Worm (Caenorhabditis elegans): ENCODE measurements around the gene T27E4.5.
A peak's percentile ranks its signal among the peaks of the same experiment; 100 is the strongest.

The T27E4.5 gene

DNA sequence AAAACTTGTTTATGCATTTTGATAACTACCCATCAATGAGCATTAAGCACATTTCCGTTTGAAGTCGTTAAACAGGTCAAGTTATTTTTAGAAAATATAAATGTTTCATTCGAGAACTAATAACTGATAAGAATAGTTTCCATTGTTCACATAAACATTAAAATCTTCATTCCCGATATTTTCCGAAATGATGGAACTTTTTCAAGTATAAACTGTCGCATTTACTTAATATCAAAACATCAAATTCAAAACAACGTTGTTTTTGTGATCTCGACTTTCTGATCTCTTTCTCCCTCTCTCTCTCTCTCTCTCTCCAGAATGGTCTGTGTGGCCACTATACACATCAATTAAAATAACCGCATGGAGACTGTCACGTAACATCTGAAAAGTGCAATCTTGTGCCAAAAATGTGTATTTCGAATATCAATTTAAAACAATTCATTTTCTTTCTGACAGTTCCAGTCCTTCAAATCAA is 4.8 kb upstream of the T27E4.5 start (continued):
- TF ChIP-seq B0261.1 (tag; optimal IDR thresholded peaks at IDR 0.05), result no peak
- no peak for TF ChIP-seq lin-35 (GFP tag; optimal IDR thresholded peaks at IDR 0.05)
- no peak for TF ChIP-seq sea-2 (GFP tag; IDR thresholded peaks at IDR 0.05)
- TF ChIP-seq ztf-3 (GFP tag; optimal IDR thresholded peaks at IDR 0.05), result no peak
- no peak for TF ChIP-seq madf-6 (GFP tag; IDR thresholded peaks at IDR 0.05)
- TF ChIP-seq bed-1 (GFP tag; IDR thresholded peaks at IDR 0.05), result no peak
- TF ChIP-seq nhr-90 (tag; optimal IDR thresholded peaks at IDR 0.05), result no peak
- TF ChIP-seq B0336.3 (GFP tag; IDR thresholded peaks at IDR 0.05), result peak; percentile 37; the same call in 1 of the 2 replicates
- TF ChIP-seq lir-1 (GFP tag; conservative IDR thresholded peaks at IDR 0.05), result no peak
- no peak for TF ChIP-seq chd-7 (tag; optimal IDR thresholded peaks at IDR 0.05)
- TF ChIP-seq lag-1 (GFP tag; IDR thresholded peaks at IDR 0.05), result no peak
- TF ChIP-seq D2030.7 (GFP tag; IDR thresholded peaks at IDR 0.05), result no peak
- no peak for TF ChIP-seq akir-1 (GFP tag; optimal IDR thresholded peaks at IDR 0.05)
- TF ChIP-seq ZK185.1 (tag; optimal IDR thresholded peaks at IDR 0.05; ENCODE audit: poor library complexity, severe bottlenecking), result peak; percentile 11
- no peak for TF ChIP-seq rec-8 (tag; optimal IDR thresholded peaks at IDR 0.05)
- no peak for TF ChIP-seq ceh-91 (GFP tag; IDR thresholded peaks at IDR 0.05)
- TF ChIP-seq cebp-1 (GFP tag; IDR thresholded peaks at IDR 0.05), result 0 out of 2 replicates have a peak, but pooled peaks have one; percentile 26
- TF ChIP-seq cebp-1 (tag; optimal IDR thresholded peaks at IDR 0.05), result peak; percentile 32
- no peak for TF ChIP-seq efl-1 (GFP tag; optimal IDR thresholded peaks at IDR 0.05)
- TF ChIP-seq F22D6.2 (tag; optimal IDR thresholded peaks at IDR 0.05), result no peak
- TF ChIP-seq madf-3 (GFP tag; IDR thresholded peaks at IDR 0.05), result no peak
- TF ChIP-seq mes-4 (tag; optimal IDR thresholded peaks at IDR 0.05), result no peak
- TF ChIP-seq nhr-179 (tag; optimal IDR thresholded peaks at IDR 0.05), result no peak
- no peak for TF ChIP-seq ccch-3 (GFP tag; optimal IDR thresholded peaks at IDR 0.05)
- TF ChIP-seq C06A6.2 (GFP tag; conservative IDR thresholded peaks at IDR 0.05), result no peak
- TF ChIP-seq B0019.2 (GFP tag; conservative IDR thresholded peaks at IDR 0.05), result no peak
- no peak for TF ChIP-seq tbx-9 (tag; optimal IDR thresholded peaks at IDR 0.05; ENCODE audit: borderline replicate concordance)
- no peak for TF ChIP-seq nfyb-1 (GFP tag; IDR thresholded peaks at IDR 0.05)
- no peak for TF ChIP-seq madf-10 (tag; optimal IDR thresholded peaks at IDR 0.05)
- no peak for TF ChIP-seq fkh-3 (tag; optimal IDR thresholded peaks at IDR 0.05)
- TF ChIP-seq lin-26 (GFP tag; IDR thresholded peaks at IDR 0.05), result no peak
- TF ChIP-seq F39B2.1 (GFP tag; IDR thresholded peaks at IDR 0.05), result no peak

DNA sequence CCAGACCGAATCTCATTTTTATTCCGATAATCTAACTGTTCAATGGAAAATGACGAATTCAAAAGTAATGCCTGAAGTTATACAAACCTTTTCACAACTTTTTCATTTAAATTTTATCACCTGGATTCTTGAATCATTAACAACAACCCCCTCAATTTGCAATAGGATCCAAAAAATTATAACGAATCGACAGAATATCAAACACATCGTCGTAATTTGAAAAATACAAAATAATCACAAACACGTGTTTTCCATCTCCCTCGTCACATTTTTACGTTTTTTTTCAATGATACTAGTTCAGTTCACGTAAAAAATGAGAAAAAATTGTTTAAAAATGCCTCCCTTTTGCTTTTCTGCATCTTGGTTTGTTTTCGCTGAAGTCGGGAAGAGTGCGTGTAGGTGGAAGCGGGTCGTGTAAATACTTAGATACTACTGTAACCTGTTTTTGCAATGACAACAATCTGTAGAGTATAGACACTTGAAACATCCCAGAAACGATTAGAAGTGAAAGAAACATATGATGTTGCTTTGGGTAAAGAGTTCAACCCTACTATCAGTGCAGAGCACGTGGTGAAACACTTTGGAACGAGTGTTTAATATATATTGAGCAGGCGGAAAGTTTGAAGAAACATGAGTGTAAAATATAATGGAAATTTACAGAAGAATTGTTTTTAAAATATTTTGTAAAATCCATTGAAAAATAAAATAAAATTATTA is 3.9 kb upstream of the T27E4.5 start, which contains the start of gene oac-50:
Gene oac-50 (minus strand): TSS at position 219 of the 717 bp plus-strand sequence.
- TF ChIP-seq mcd-1 (GFP tag; IDR thresholded peaks at IDR 0.05) (no peak), cebp-1 (GFP tag; IDR thresholded peaks at IDR 0.05) (no peak), cebp-1 (tag; optimal IDR thresholded peaks at IDR 0.05) (peak; percentile 18), K11D2.4 (GFP tag; IDR thresholded peaks at IDR 0.05) (no peak)

DNA sequence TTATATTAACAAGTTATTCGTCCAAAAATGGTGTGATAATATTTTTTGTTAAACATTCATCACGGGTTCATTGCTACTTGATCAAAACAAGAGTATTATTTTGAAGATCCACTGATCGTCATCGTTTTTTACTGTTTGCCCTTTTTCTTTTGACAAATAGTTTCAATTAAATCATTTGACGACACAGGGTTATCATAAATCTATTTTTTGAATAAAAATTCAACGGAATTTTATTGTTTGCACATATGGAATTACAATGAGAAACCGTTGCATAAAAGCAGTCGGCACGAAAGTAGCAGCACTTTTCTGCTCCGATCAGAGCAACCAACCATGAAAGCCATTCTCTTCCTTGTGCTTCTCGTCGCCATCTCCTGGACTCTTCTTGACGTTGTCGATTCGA is 1.9 kb downstream of the T27E4.5 start, which contains the start of gene fip-2:
Gene fip-2 (plus strand): TSS at position 301 of the 400 bp plus-strand sequence.
- no peak for TF ChIP-seq egl-44 (GFP tag; IDR thresholded peaks at IDR 0.05)
- no peak for TF ChIP-seq C06A6.2 (GFP tag; conservative IDR thresholded peaks at IDR 0.05)
- no peak for TF ChIP-seq madf-3 (GFP tag; IDR thresholded peaks at IDR 0.05)
- no peak for TF ChIP-seq ztf-22 (GFP tag; optimal IDR thresholded peaks at IDR 0.05)
- no peak for TF ChIP-seq nfya-1 (tag; optimal IDR thresholded peaks at IDR 0.05; ENCODE audit: borderline replicate concordance, insufficient read depth)
- no peak for TF ChIP-seq T07F8.4 (tag; optimal IDR thresholded peaks at IDR 0.05)
- no peak for TF ChIP-seq ztf-3 (GFP tag; optimal IDR thresholded peaks at IDR 0.05)
- TF ChIP-seq let-526 (GFP tag; IDR thresholded peaks at IDR 0.05), result no peak
- no peak for TF ChIP-seq hmg-20 (GFP tag; IDR thresholded peaks at IDR 0.05)
- no peak for TF ChIP-seq hmg-1.2 (GFP tag; IDR thresholded peaks at IDR 0.05)
- TF ChIP-seq ztf-28 (GFP tag; IDR thresholded peaks at IDR 0.05), result no peak
- no peak for TF ChIP-seq tbx-9 (tag; optimal IDR thresholded peaks at IDR 0.05; ENCODE audit: borderline replicate concordance)

All from whole organism, young adult.